Fruit fly (Drosophila melanogaster): ENCODE measurements around the gene CG4594.

Gene CG4594

dm6 chr2L:9921401-9921800 lies 1.4 kb downstream of the CG4594 start, which contains the start of gene CG4592 (continued):
- TF ChIP-seq dsx (GFP tag; optimal IDR thresholded peaks at IDR 0.05; ENCODE audit: poor library complexity, severe bottlenecking): peak; percentile 63
- peak; percentile 72 for TF ChIP-seq Eip93F (GFP tag; optimal IDR thresholded peaks at IDR 0.05)
- TF ChIP-seq CG8319 (GFP tag; optimal IDR thresholded peaks at IDR 0.05): peak; percentile 5
- peak; percentile 72 for TF ChIP-seq CG34406 (GFP tag; optimal IDR thresholded peaks at IDR 0.05)
- no peak for TF ChIP-seq dac (GFP tag; optimal IDR thresholded peaks at IDR 0.05)
- no peak for TF ChIP-seq pdm3 (GFP tag; optimal IDR thresholded peaks at IDR 0.05)
- peak; percentile 77 for TF ChIP-seq net (GFP tag; optimal IDR thresholded peaks at IDR 0.05)
- TF ChIP-seq CG3032 (tag; optimal IDR thresholded peaks at IDR 0.05): peak; percentile 72
- peak; percentile 75 for TF ChIP-seq CG32006 (GFP tag; optimal IDR thresholded peaks at IDR 0.05)
- TF ChIP-seq Eip78C (GFP tag): no peak
- TF ChIP-seq CG15336 (GFP tag; IDR thresholded peaks at IDR 0.05): peak; percentile 83
- TF ChIP-seq CG11294 (GFP tag; IDR thresholded peaks at IDR 0.05): peak; percentile 13; the same call in 1 of the 2 replicates
- peak; percentile 84 for TF ChIP-seq svp (GFP tag)
- TF ChIP-seq fkh (GFP tag; optimal IDR thresholded peaks at IDR 0.05): peak; percentile 97
- TF ChIP-seq Sox15 (GFP tag; optimal IDR thresholded peaks at IDR 0.05): peak; percentile 28
- TF ChIP-seq fd85E (GFP tag; optimal IDR thresholded peaks at IDR 0.05): no peak
- peak; percentile 69 for TF ChIP-seq cyc (GFP tag; optimal IDR thresholded peaks at IDR 0.05)
- peak; percentile 50 for TF ChIP-seq CG7368 (GFP tag; optimal IDR thresholded peaks at IDR 0.05)
- TF ChIP-seq Ets21C (GFP tag; optimal IDR thresholded peaks at IDR 0.05): no peak
- TF ChIP-seq achi (GFP tag; optimal IDR thresholded peaks at IDR 0.05): peak; percentile 77
- peak; percentile 60 for TF ChIP-seq CG6276 (GFP tag; optimal IDR thresholded peaks at IDR 0.05)
- TF ChIP-seq CG6808 (GFP tag; optimal IDR thresholded peaks at IDR 0.05): peak; percentile 62
- peak; percentile 69 for TF ChIP-seq CG6792 (GFP tag; optimal IDR thresholded peaks at IDR 0.05)
- peak; percentile 76 for TF ChIP-seq topi (GFP tag; optimal IDR thresholded peaks at IDR 0.05)
- no peak for TF ChIP-seq OdsH (GFP tag; optimal IDR thresholded peaks at IDR 0.05)
- TF ChIP-seq CG3919 (GFP tag; optimal IDR thresholded peaks at IDR 0.05): peak; percentile 82
- TF ChIP-seq CG9139 (GFP tag; optimal IDR thresholded peaks at IDR 0.05): peak; percentile 55
- peak; percentile 65 for TF ChIP-seq CG1621 (tag; optimal IDR thresholded peaks at IDR 0.05)
- TF ChIP-seq vri (GFP tag; optimal IDR thresholded peaks at IDR 0.05): peak; percentile 82
- TF ChIP-seq CG4318 (GFP tag; optimal IDR thresholded peaks at IDR 0.05): peak; percentile 28

- TF ChIP-seq CG11902 (GFP tag; optimal IDR thresholded peaks at IDR 0.05): no peak
- no peak for TF ChIP-seq Sox15 (GFP tag; optimal IDR thresholded peaks at IDR 0.05)
- no peak for TF ChIP-seq CG8632 (GFP tag; optimal IDR thresholded peaks at IDR 0.05)
- no peak for TF ChIP-seq svp (GFP tag)
- no peak for TF ChIP-seq lz (GFP tag; optimal IDR thresholded peaks at IDR 0.05)
- TF ChIP-seq fd59A (GFP tag; optimal IDR thresholded peaks at IDR 0.05): no peak
Observed at dm6 chr2L:9924765-9925164, 4.8 kb downstream of the CG4594 start, which contains the start of the genes TbCMF46 and CG42366. Gene TbCMF46 (minus strand): TSS chr2L:9924865. Gene CG42366 (plus strand): TSS chr2L:9925161.

- TF ChIP-seq CG6808 (GFP tag; optimal IDR thresholded peaks at IDR 0.05) (no peak), Gug (GFP tag; IDR thresholded peaks at IDR 0.05) (no peak), Hr38 (GFP tag; optimal IDR thresholded peaks at IDR 0.05) (no peak), CG10669 (GFP tag; optimal IDR thresholded peaks at IDR 0.05) (no peak)
Observed at dm6 chr2L:9930280-9930679, 10.3 kb downstream of the CG4594 start, which contains the start of gene CG42367. Gene CG42367 (plus strand): TSS chr2L:9930580.

dm6 chr2L:9933063-9933462 lies 13.1 kb downstream of the CG4594 start, which contains the start of gene Cpr30F:
Gene Cpr30F (minus strand): TSS chr2L:9933163.
- TF ChIP-seq CG31627 (GFP tag; optimal IDR thresholded peaks at IDR 0.05): no peak

All from whole organism, prepupa.